Fruit fly (Drosophila melanogaster): ENCODE data around the gene me31B.

DNA sequence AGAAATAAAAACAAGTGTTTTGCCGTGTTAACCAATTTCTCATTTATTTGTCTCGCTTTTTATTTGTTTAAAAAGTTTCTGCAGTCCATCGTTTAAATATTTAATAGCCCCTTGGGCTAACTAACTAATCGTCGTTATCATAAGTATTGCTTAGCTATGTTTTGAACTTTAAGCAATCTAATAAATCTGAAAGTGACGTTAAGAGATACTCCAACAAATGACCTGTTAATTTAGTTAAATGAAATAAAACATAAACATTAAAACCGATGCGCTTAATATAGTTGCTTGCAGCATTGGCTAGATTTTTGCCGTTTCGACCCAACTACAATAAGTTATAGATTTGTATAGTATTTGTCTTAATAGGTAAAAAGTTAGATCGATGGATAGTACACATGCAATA lies 22.6 kb downstream of the me31B start:
- no peak for TF ChIP-seq CG10348 (GFP tag; IDR thresholded peaks at IDR 0.05)
- TF ChIP-seq gl (tag; optimal IDR thresholded peaks at IDR 0.05) = no peak
- no peak for TF ChIP-seq EcR (GFP tag; optimal IDR thresholded peaks at IDR 0.05)

All from whole organism, pupa.